Worm (Caenorhabditis elegans): ENCODE measurements around the gene cnc-10.

Gene cnc-10

ce11 chrV:11223698-11224097, 40.7 kb downstream of the cnc-10 start:
- TF ChIP-seq lin-11 (tag; optimal IDR thresholded peaks at IDR 0.05) (no peak), ama-1 (optimal IDR thresholded peaks at IDR 0.05) (no peak), ceh-9 (tag; optimal IDR thresholded peaks at IDR 0.05) (no peak), ceh-45 (GFP tag; IDR thresholded peaks at IDR 0.05) (no peak), T23F11.4 (GFP tag; optimal IDR thresholded peaks at IDR 0.05) (no peak), nhr-11 (tag; optimal IDR thresholded peaks at IDR 0.05) (no peak), pax-1 (tag; optimal IDR thresholded peaks at IDR 0.05) (no peak)

ce11 chrV:11225981-11226380, 43.0 kb downstream of the cnc-10 start, which contains the start of gene bgal-1:
bgal-1 (minus strand) TSS chrV:11226018.
- TF ChIP-seq unc-42 (tag; optimal IDR thresholded peaks at IDR 0.05) (no peak), pha-2 (tag; optimal IDR thresholded peaks at IDR 0.05) (no peak), unc-55 (GFP tag; optimal IDR thresholded peaks at IDR 0.05) (peak; percentile 81), eyg-1 (tag; optimal IDR thresholded peaks at IDR 0.05) (no peak)

DNA sequence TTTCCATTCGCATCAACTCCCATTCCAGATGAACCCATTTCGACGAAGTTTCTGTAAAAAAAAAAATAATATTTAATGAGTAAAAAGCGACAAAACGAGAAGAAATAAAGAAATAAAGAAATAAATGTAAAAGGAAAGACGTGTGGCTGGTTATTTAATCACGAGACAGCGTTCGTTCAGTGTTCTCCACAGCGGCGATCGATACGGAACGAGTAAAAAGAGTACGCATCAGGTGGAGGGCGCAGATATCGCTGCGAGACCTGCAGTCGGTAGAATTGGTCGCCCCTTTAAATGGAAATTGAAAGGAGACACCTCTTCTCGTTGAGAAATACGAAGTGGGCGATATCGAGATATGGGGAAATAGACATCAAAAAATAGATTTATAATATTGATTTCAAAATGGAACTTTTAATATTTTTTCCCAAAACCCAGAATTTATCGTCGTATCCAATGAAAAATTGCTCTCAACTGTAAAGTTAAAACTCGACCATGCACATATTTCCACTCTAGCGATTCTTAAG, 45.7 kb downstream of the cnc-10 start, which contains the start of gene pqn-70:
Gene pqn-70 (minus strand): TSS at position 51 of the 521 bp plus-strand sequence.
- peak; percentile 31 for TF ChIP-seq unc-55 (GFP tag; optimal IDR thresholded peaks at IDR 0.05)
- TF ChIP-seq hlh-15 (tag; optimal IDR thresholded peaks at IDR 0.05), result no peak
- TF ChIP-seq ceh-9 (tag; optimal IDR thresholded peaks at IDR 0.05), result no peak
- peak; percentile 35 for TF ChIP-seq ceh-18 (tag; optimal IDR thresholded peaks at IDR 0.05)
- TF ChIP-seq ceh-19 (GFP tag; optimal IDR thresholded peaks at IDR 0.05), result peak; percentile 52
- peak; percentile 38 for TF ChIP-seq ets-4 (tag; optimal IDR thresholded peaks at IDR 0.05)
- TF ChIP-seq tbx-7 (tag; optimal IDR thresholded peaks at IDR 0.05), result peak; percentile 36
- TF ChIP-seq ceh-48 (tag; optimal IDR thresholded peaks at IDR 0.05), result peak; percentile 93
- TF ChIP-seq hlh-8 (tag; optimal IDR thresholded peaks at IDR 0.05), result peak; percentile 25
- peak; percentile 94 for TF ChIP-seq hlh-30 (tag; optimal IDR thresholded peaks at IDR 0.05; ENCODE audit: insufficient read depth)
- peak; percentile 79 for TF ChIP-seq tbx-2 (tag; optimal IDR thresholded peaks at IDR 0.05)
- no peak for TF ChIP-seq fkh-6 (tag; optimal IDR thresholded peaks at IDR 0.05)
- TF ChIP-seq nhr-232 (tag; optimal IDR thresholded peaks at IDR 0.05), result no peak
- TF ChIP-seq ztf-16 (tag; optimal IDR thresholded peaks at IDR 0.05), result peak; percentile 16
- TF ChIP-seq pros-1 (tag; optimal IDR thresholded peaks at IDR 0.05), result peak; percentile 9
- peak; percentile 93 for TF ChIP-seq ceh-31 (tag; optimal IDR thresholded peaks at IDR 0.05)
- TF ChIP-seq ref-2 (tag; optimal IDR thresholded peaks at IDR 0.05), result peak; percentile 74
- TF ChIP-seq dve-1 (tag; optimal IDR thresholded peaks at IDR 0.05), result peak; percentile 15
- peak; percentile 43 for TF ChIP-seq elt-2 (tag; optimal IDR thresholded peaks at IDR 0.05)
- TF ChIP-seq pha-2 (tag; optimal IDR thresholded peaks at IDR 0.05), result no peak
- peak; percentile 52 for TF ChIP-seq fax-1 (tag; optimal IDR thresholded peaks at IDR 0.05)
- TF ChIP-seq pqm-1 (tag; optimal IDR thresholded peaks at IDR 0.05), result peak; percentile 40
- no peak for TF ChIP-seq lin-11 (tag; optimal IDR thresholded peaks at IDR 0.05)
- peak; percentile 66 for TF ChIP-seq ceh-2 (tag; optimal IDR thresholded peaks at IDR 0.05)
- TF ChIP-seq unc-42 (tag; optimal IDR thresholded peaks at IDR 0.05), result peak; percentile 86
- TF ChIP-seq F13H6.1 (tag; optimal IDR thresholded peaks at IDR 0.05), result peak; percentile 45
- TF ChIP-seq ceh-30 (tag; optimal IDR thresholded peaks at IDR 0.05), result no peak
- TF ChIP-seq ceh-14 (tag; optimal IDR thresholded peaks at IDR 0.05), result peak; percentile 57
- peak; percentile 66 for TF ChIP-seq nfya-1 (tag; optimal IDR thresholded peaks at IDR 0.05)
- TF ChIP-seq rnt-1 (tag; optimal IDR thresholded peaks at IDR 0.05), result peak; percentile 39
- no peak for TF ChIP-seq pag-3 (tag; optimal IDR thresholded peaks at IDR 0.05; ENCODE audit: borderline replicate concordance)
- no peak for TF ChIP-seq npax-4 (tag; optimal IDR thresholded peaks at IDR 0.05)
- TF ChIP-seq ceh-34 (tag; optimal IDR thresholded peaks at IDR 0.05), result peak; percentile 90
- peak; percentile 32 for TF ChIP-seq zip-5 (tag; optimal IDR thresholded peaks at IDR 0.05)
- peak; percentile 10 for TF ChIP-seq dmd-4 (tag; optimal IDR thresholded peaks at IDR 0.05; ENCODE audit: borderline replicate concordance)
- peak; percentile 68 for TF ChIP-seq C08G9.2 (tag; optimal IDR thresholded peaks at IDR 0.05)

All from whole organism, late embryonic.